Worm (Caenorhabditis elegans) whole organism, L1 larva: ENCODE data around the gene F54B11.10.

Source experiments
- C04F5.9 ChIP-seq: sonication (generic microtip); optimal IDR thresholded peaks from 2 replicates; lab custom pipeline; 2016; ENCODE audit warnings: missing genetic modification characterization, missing compliant biosample characterization
- C34B4.2 ChIP-seq: sonication (generic microtip); optimal IDR thresholded peaks from 2 replicates; lab custom pipeline; 2017; ENCODE audit warnings: mild to moderate bottlenecking, missing genetic modification characterization, missing compliant biosample characterization
- F16B12.6 ChIP-seq: fragments of 150-350 bp; optimal IDR thresholded peaks from 2 replicates; lab custom pipeline; 2014; ENCODE audit warnings: missing biosample characterization, missing genetic modification characterization
- aly-2 ChIP-seq: fragments of 150-350 bp; optimal IDR thresholded peaks from 2 replicates; lab custom pipeline; 2014; ENCODE audit warnings: missing biosample characterization, missing genetic modification characterization
- ama-1 ChIP-seq: fragments of 150-350 bp; optimal IDR thresholded peaks from 2 replicates; lab custom pipeline; 2014
- ceh-8 ChIP-seq: fragments of 200-800 bp; sonication (Bioruptor generic); optimal IDR thresholded peaks from 2 replicates; lab custom pipeline; 2018; ENCODE audit warnings: mild to moderate bottlenecking, missing genetic modification characterization, moderate library complexity, missing compliant biosample characterization
- ceh-82 ChIP-seq, 3 experiments: fragments of 150-350 bp in 1 of 3; sonication (generic microtip) in 2 of 3; optimal IDR thresholded peaks; 2 replicates each; lab custom pipeline; 2014 to 2017; ENCODE audit warnings: missing biosample characterization in 3 of 3, missing genetic modification characterization in 3 of 3
- ces-1 ChIP-seq: fragments of 150-350 bp; optimal IDR thresholded peaks from 2 replicates; lab custom pipeline; 2014; ENCODE audit warnings: missing biosample characterization, missing genetic modification reagents, missing genetic modification characterization
- efl-3 ChIP-seq: fragments of 200-800 bp; sonication (Bioruptor generic); optimal IDR thresholded peaks from 2 replicates; lab custom pipeline; 2018; ENCODE audit warnings: mild to moderate bottlenecking, missing genetic modification characterization, missing compliant biosample characterization
- egl-13 ChIP-seq: sonication (generic microtip); optimal IDR thresholded peaks from 2 replicates; lab custom pipeline; 2016; ENCODE audit warnings: missing genotype, missing genetic modification reagents, missing genetic modification characterization, missing compliant biosample characterization
- elt-2 ChIP-seq: sonication (generic microtip); optimal IDR thresholded peaks from 2 replicates; lab custom pipeline; 2016; ENCODE audit warnings: missing genetic modification characterization, mild to moderate bottlenecking, inconsistent platforms, missing compliant biosample characterization, missing genetic modification reagents
- fkh-4 ChIP-seq: sonication (generic microtip); optimal IDR thresholded peaks from 2 replicates; lab custom pipeline; 2016; ENCODE audit warnings: missing compliant biosample characterization, missing genetic modification characterization, borderline replicate concordance
- fos-1 ChIP-seq: fragments of 150-350 bp; optimal IDR thresholded peaks from 2 replicates; lab custom pipeline; 2014; ENCODE audit warnings: missing biosample characterization, missing genetic modification characterization
- grh-1 ChIP-seq: fragments of 200-800 bp; sonication (Bioruptor generic); IDR thresholded peaks from 2 replicates; pipeline ENCODE4 v1.3.6; 2022; ENCODE audit warnings: missing genetic modification reagents, missing genetic modification characterization, missing compliant biosample characterization
- hlh-17 ChIP-seq: fragments of 200-800 bp; sonication (Bioruptor generic); optimal IDR thresholded peaks from 2 replicates; lab custom pipeline; 2018; ENCODE audit warnings: missing genetic modification characterization, mild to moderate bottlenecking, missing compliant biosample characterization, moderate library complexity, borderline replicate concordance
- irx-1 ChIP-seq: sonication (generic microtip); optimal IDR thresholded peaks from 2 replicates; lab custom pipeline; 2016; ENCODE audit warnings: missing genetic modification characterization, missing compliant biosample characterization
- isw-1 ChIP-seq: fragments of 200-800 bp; sonication (Bioruptor generic); IDR thresholded peaks from 2 replicates; pipeline ENCODE4 v1.3.6; 2022; ENCODE audit warnings: missing genetic modification characterization, missing compliant biosample characterization
- jun-1 ChIP-seq: fragments of 150-350 bp; optimal IDR thresholded peaks from 2 replicates; lab custom pipeline; 2014; ENCODE audit warnings: missing biosample characterization, missing genetic modification reagents, missing genetic modification characterization
- lin-13 ChIP-seq: fragments of 150-350 bp; optimal IDR thresholded peaks from 2 replicates; lab custom pipeline; 2014; ENCODE audit warnings: missing biosample characterization, missing genetic modification reagents, missing genetic modification characterization
- lin-14 ChIP-seq: fragments of 200-800 bp; sonication (Bioruptor generic); optimal IDR thresholded peaks from 2 replicates; lab custom pipeline; 2018; ENCODE audit warnings: mild to moderate bottlenecking, missing genetic modification characterization, moderate library complexity, missing compliant biosample characterization
- lin-35 ChIP-seq, 2 experiments: fragments of 150-350 bp; optimal IDR thresholded peaks; 2 replicates each; lab custom pipeline; 2014; ENCODE audit warnings: missing biosample characterization in 2 of 2, missing genetic modification characterization in 2 of 2, missing genetic modification reagents in 2 of 2
- lin-39 ChIP-seq: fragments of 150-350 bp; optimal IDR thresholded peaks from 2 replicates; lab custom pipeline; 2014; ENCODE audit warnings: missing biosample characterization, missing genetic modification reagents, missing genetic modification characterization
- lsy-2 ChIP-seq, 2 experiments: fragments of 150-350 bp; optimal IDR thresholded peaks; 2 replicates each; lab custom pipeline; 2014; ENCODE audit warnings: missing biosample characterization in 2 of 2, missing genetic modification characterization in 2 of 2
- mdl-1 ChIP-seq, 2 experiments: fragments of 150-350 bp; optimal IDR thresholded peaks; 2 replicates each; lab custom pipeline; 2014 to 2017; ENCODE audit warnings: missing biosample characterization in 2 of 2, missing genetic modification characterization in 2 of 2, inconsistent platforms in 1 of 2
- nhr-11 ChIP-seq: fragments of 150-350 bp; optimal IDR thresholded peaks from 2 replicates; lab custom pipeline; 2014; ENCODE audit warnings: missing biosample characterization, missing genetic modification characterization
- nhr-19 ChIP-seq: fragments of 200-800 bp; sonication (Bioruptor generic); conservative IDR thresholded peaks from 2 replicates; pipeline ENCODE4 v1.3.6; 2022; ENCODE audit warnings: missing genetic modification characterization, missing compliant biosample characterization
- nhr-20 ChIP-seq: sonication (generic microtip); optimal IDR thresholded peaks from 2 replicates; lab custom pipeline; 2016; ENCODE audit warnings: mild to moderate bottlenecking, missing genetic modification characterization, missing compliant biosample characterization
- nhr-47 ChIP-seq: sonication (generic microtip); optimal IDR thresholded peaks from 2 replicates; lab custom pipeline; 2016; ENCODE audit warnings: mild to moderate bottlenecking, missing genetic modification characterization, moderate library complexity, missing compliant biosample characterization
- nhr-76 ChIP-seq: sonication (generic microtip); optimal IDR thresholded peaks from 2 replicates; lab custom pipeline; 2017; ENCODE audit warnings: missing biosample characterization, missing genetic modification characterization
- nhr-84 ChIP-seq: sonication (generic microtip); optimal IDR thresholded peaks from 2 replicates; lab custom pipeline; 2017; ENCODE audit warnings: missing biosample characterization, missing genetic modification characterization
- nhr-85 ChIP-seq: sonication (generic microtip); peaks from one replicate; lab custom pipeline; 2016; ENCODE audit warnings: missing genetic modification characterization, inconsistent platforms, missing compliant biosample characterization
- pag-3 ChIP-seq: sonication (generic microtip); optimal IDR thresholded peaks from 2 replicates; lab custom pipeline; 2017; ENCODE audit warnings: missing genetic modification characterization, mild to moderate bottlenecking, missing compliant biosample characterization, antibody characterized with exemption, borderline replicate concordance; ENCODE audit not compliant: insufficient read depth
- pax-3 ChIP-seq: fragments of 200-800 bp; sonication (Bioruptor generic); optimal IDR thresholded peaks from 2 replicates; lab custom pipeline; 2018; ENCODE audit warnings: mild to moderate bottlenecking, missing genetic modification characterization, moderate library complexity, missing compliant biosample characterization
- rnt-1 ChIP-seq: sonication (generic microtip); optimal IDR thresholded peaks from 2 replicates; lab custom pipeline; 2016; ENCODE audit warnings: mild to moderate bottlenecking, missing genetic modification characterization, moderate library complexity, missing compliant biosample characterization
- skn-1 ChIP-seq: fragments of 150-350 bp; optimal IDR thresholded peaks from 2 replicates; lab custom pipeline; 2014; ENCODE audit warnings: missing biosample characterization, missing genetic modification characterization
- sox-4 ChIP-seq: sonication (generic microtip); optimal IDR thresholded peaks from 2 replicates; lab custom pipeline; 2016; ENCODE audit warnings: missing genetic modification characterization, missing compliant biosample characterization
- sptf-1 ChIP-seq: fragments of 150-350 bp; optimal IDR thresholded peaks from 2 replicates; lab custom pipeline; 2014; ENCODE audit warnings: missing biosample characterization, missing genetic modification characterization
- tlp-1 ChIP-seq: fragments of 150-350 bp; optimal IDR thresholded peaks from 2 replicates; lab custom pipeline; 2014; ENCODE audit warnings: missing biosample characterization, missing genetic modification characterization
- unc-98 ChIP-seq: fragments of 200-800 bp; sonication (Bioruptor generic); IDR thresholded peaks from 2 replicates; pipeline ENCODE4 v1.3.6; 2022; ENCODE audit warnings: missing genetic modification characterization, missing compliant biosample characterization
- vab-15 ChIP-seq: sonication (generic microtip); optimal IDR thresholded peaks from 2 replicates; lab custom pipeline; 2017; ENCODE audit warnings: missing genotype, mild to moderate bottlenecking, missing genetic modification characterization, missing compliant biosample characterization
- zag-1 ChIP-seq: fragments of 150-350 bp; optimal IDR thresholded peaks from 2 replicates; lab custom pipeline; 2014; ENCODE audit warnings: missing biosample characterization, missing genetic modification characterization
- zip-4 ChIP-seq: fragments of 200-800 bp; sonication (Bioruptor generic); optimal IDR thresholded peaks from 2 replicates; lab custom pipeline; 2018; ENCODE audit warnings: mild to moderate bottlenecking, missing genetic modification characterization, moderate library complexity, missing compliant biosample characterization
- ztf-11 ChIP-seq, 2 experiments: sonication (generic microtip); optimal IDR thresholded peaks; 2 replicates each; lab custom pipeline; 2016 to 2017; ENCODE audit warnings: missing genetic modification characterization in 2 of 2, missing biosample characterization in 1 of 2, missing compliant biosample characterization in 1 of 2
- ztf-4 ChIP-seq: fragments of 150-350 bp; optimal IDR thresholded peaks from 2 replicates; lab custom pipeline; 2014; ENCODE audit warnings: missing biosample characterization, missing genetic modification characterization

The F54B11.10 gene

ce11 chrX:13581820-13582219 lies at the start of gene F54B11.10:
TSS of gene F54B11.10 (plus strand) at chrX:13582120.
- TF ChIP-seq fos-1 (tag; lab: Kevin White, UChicago): no peak
- TF ChIP-seq nhr-19: no peak
- TF ChIP-seq zip-4 (GFP tag; lab: Kevin White, UChicago): no peak
- no peak for TF ChIP-seq pag-3 (tag; lab: Kevin White, UChicago)
- TF ChIP-seq fkh-4 (tag; lab: Kevin White, UChicago): no peak
- TF ChIP-seq elt-2 (tag; lab: Kevin White, UChicago): no peak
- no peak for TF ChIP-seq efl-3 (GFP tag; lab: Kevin White, UChicago)
- TF ChIP-seq lsy-2 (tag; optimal IDR thresholded peaks at IDR 0.05; lab: Kevin White, UChicago): no peak

DNA sequence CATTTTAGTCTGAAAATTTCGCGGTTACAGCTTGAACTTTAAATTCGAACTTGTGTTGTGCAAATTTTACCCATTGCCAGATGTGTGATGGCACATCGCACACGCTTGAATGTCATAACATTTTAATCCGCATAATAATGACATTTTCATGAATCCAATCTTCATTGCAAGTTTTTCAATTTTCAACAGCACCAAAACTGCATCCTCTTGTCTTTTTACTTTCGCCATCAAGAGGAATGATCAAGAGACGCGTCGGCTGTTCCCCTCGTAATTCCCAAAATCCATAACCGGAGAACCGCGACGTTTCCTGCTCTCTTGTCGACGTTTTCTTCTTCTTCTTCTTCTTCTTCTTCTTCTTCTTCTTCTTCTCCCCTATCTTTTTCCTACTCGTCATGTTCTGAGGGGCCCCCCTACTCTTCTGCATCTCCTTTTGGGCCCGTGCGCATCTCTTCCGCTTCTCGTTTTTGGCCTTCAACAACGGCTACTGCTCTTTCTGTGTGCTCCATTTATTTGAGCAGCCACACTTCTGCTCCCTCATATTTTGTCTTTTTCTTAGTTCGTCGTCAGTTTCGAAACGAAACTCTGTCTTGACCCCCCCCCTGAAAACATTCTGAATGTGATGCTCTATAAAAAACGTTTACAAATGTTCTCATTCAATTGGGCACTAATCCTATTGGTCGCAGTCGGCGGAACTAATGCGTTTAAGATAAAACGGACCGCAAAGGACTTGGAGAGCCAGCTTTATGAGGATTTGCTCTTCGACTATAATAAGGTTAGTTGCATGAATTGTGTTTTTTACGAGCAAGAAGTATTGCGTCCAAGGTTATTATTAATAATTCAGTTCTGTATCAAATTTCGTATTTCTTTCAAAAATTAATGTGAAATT lies 49.3 kb upstream of the F54B11.10 start, which contains the start of gene acr-12:
acr-12 (plus strand) TSS at position 430 of the 886 bp plus-strand sequence.
- TF ChIP-seq ceh-82 (tag; optimal IDR thresholded peaks at IDR 0.05; lab: Kevin White, UChicago) (peak in 1 of 3 experiments; percentile 10), nhr-85 (tag; lab: Kevin White, UChicago) (no peak), C04F5.9 (tag; lab: Kevin White, UChicago) (no peak), sox-4 (tag; lab: Kevin White, UChicago) (no peak), lin-14 (peak; percentile 72), lin-13 (no peak), aly-2 (tag; lab: Kevin White, UChicago) (no peak)

DNA sequence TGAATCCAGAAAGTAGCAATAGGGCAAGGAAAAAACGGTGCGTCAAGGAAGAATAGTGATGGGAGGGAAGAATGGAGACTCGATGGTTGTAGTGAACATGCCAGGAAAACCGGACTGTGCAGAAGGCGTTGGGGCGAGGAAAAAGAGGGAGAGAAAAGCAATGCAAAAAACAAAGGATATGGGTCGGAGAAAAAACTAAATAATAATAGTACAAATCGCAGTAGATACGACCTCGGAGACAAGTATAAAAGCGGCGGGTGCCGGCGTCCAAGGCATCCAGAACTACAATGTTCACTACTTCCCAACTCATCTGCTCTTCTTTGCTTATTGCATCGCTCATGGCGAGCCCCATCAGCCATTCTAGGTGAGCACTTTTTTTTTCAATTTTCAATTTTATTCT lies 45.2 kb upstream of the F54B11.10 start, which contains the start of gene R01E6.5:
R01E6.5 (plus strand) TSS at position 301 of the 400 bp plus-strand sequence.
- no peak for TF ChIP-seq egl-13
- no peak for TF ChIP-seq lin-35 (GFP tag; optimal IDR thresholded peaks at IDR 0.05; lab: Kevin White, UChicago)
- TF ChIP-seq lin-39 (tag; lab: Kevin White, UChicago): no peak
- no peak for TF ChIP-seq ztf-4 (tag; lab: Kevin White, UChicago)
- no peak for TF ChIP-seq nhr-20 (tag; lab: Kevin White, UChicago)
- TF ChIP-seq vab-15 (tag; lab: Kevin White, UChicago): no peak
- TF ChIP-seq jun-1 (tag; lab: Kevin White, UChicago): no peak
- TF ChIP-seq nhr-11 (tag; lab: Kevin White, UChicago): no peak
- TF ChIP-seq nhr-47: no peak
- no peak for TF ChIP-seq pax-3
- no peak for TF ChIP-seq nhr-84 (tag; lab: Kevin White, UChicago)
- TF ChIP-seq elt-2 (tag; lab: Kevin White, UChicago): no peak
- TF ChIP-seq, all 84 proteins: peak for 0

ce11 chrX:13539701-13540100 lies 42.2 kb upstream of the F54B11.10 start:
- TF ChIP-seq nhr-19 (peak; percentile 91), nhr-76 (tag; lab: Kevin White, UChicago) (no peak), mdl-1 (tag; optimal IDR thresholded peaks at IDR 0.05; lab: Kevin White, UChicago) (peak in 1 of 2 experiments; percentile 59), ama-1 (no peak), C34B4.2 (tag; lab: Kevin White, UChicago) (no peak), zip-4 (GFP tag; lab: Kevin White, UChicago) (no peak), ztf-4 (tag; lab: Kevin White, UChicago) (no peak), fkh-4 (tag; lab: Kevin White, UChicago) (no peak), efl-3 (GFP tag; lab: Kevin White, UChicago) (peak; percentile 24), skn-1 (tag; lab: Kevin White, UChicago) (peak; percentile 68), irx-1 (tag; lab: Kevin White, UChicago) (peak; percentile 73), unc-98 (GFP tag; lab: Robert Waterston, UW) (no peak), lin-35 (GFP tag; optimal IDR thresholded peaks at IDR 0.05; lab: Kevin White, UChicago) (peak in 1 of 2 experiments; percentile 72), hlh-17 (GFP tag; lab: Kevin White, UChicago) (no peak), ztf-11 (tag; optimal IDR thresholded peaks at IDR 0.05; lab: Kevin White, UChicago) (no peak), sptf-1 (tag; lab: Kevin White, UChicago) (no peak), pag-3 (tag; lab: Kevin White, UChicago) (no peak), F16B12.6 (no peak), pax-3 (no peak), ceh-82 (tag; optimal IDR thresholded peaks at IDR 0.05; lab: Kevin White, UChicago) (no peak), tlp-1 (no peak), ces-1 (no peak), grh-1 (GFP tag; lab: Robert Waterston, UW) (peak; percentile 85), ceh-8 (no peak), zag-1 (tag; lab: Kevin White, UChicago) (no peak), isw-1 (GFP tag; lab: Robert Waterston, UW) (no peak), rnt-1 (tag; lab: Kevin White, UChicago) (peak; percentile 4)
